Worm (Caenorhabditis elegans) whole organism, mixed stage, embryonic: Measurements from ENCODE around the gene abu-15.

Source experiments
- M03D4.4 ChIP-seq: sonication (generic microtip); optimal IDR thresholded peaks from 2 replicates; lab custom pipeline; 2017; ENCODE audit warnings: mild to moderate bottlenecking, missing genetic modification characterization, missing compliant biosample characterization
- bed-3 ChIP-seq: fragments of 200-800 bp; sonication (Bioruptor generic); optimal IDR thresholded peaks from 3 replicates; lab custom pipeline; 2018; ENCODE audit warnings: mild to moderate bottlenecking, missing genetic modification characterization, moderate library complexity, missing compliant biosample characterization
- blmp-1 ChIP-seq: fragments of 150-350 bp; optimal IDR thresholded peaks from 2 replicates; lab custom pipeline; 2014; ENCODE audit warnings: missing biosample characterization, missing genetic modification characterization
- ceh-39 ChIP-seq: fragments of 150-350 bp; optimal IDR thresholded peaks from 2 replicates; lab custom pipeline; 2014; ENCODE audit warnings: missing biosample characterization, missing genetic modification characterization
- ceh-43 ChIP-seq: fragments of 200-800 bp; sonication (Bioruptor generic); optimal IDR thresholded peaks from 2 replicates; lab custom pipeline; 2018; ENCODE audit warnings: mild to moderate bottlenecking, missing genetic modification characterization, moderate library complexity, missing compliant biosample characterization
- ceh-83 ChIP-seq: fragments of 200-800 bp; sonication (Bioruptor generic); optimal IDR thresholded peaks from 2 replicates; lab custom pipeline; 2018; ENCODE audit warnings: mild to moderate bottlenecking, missing genetic modification characterization, missing compliant biosample characterization
- ces-1 ChIP-seq: fragments of 150-350 bp; optimal IDR thresholded peaks from 2 replicates; lab custom pipeline; 2014; ENCODE audit warnings: missing biosample characterization, missing genetic modification reagents, missing genetic modification characterization
- elt-1 ChIP-seq: sonication (generic microtip); optimal IDR thresholded peaks from 2 replicates; lab custom pipeline; 2017; ENCODE audit warnings: missing genetic modification characterization, mild to moderate bottlenecking, missing compliant biosample characterization, antibody characterized with exemption, moderate library complexity, borderline replicate concordance; ENCODE audit not compliant: insufficient read depth
- elt-3 ChIP-seq: fragments of 150-350 bp; optimal IDR thresholded peaks from 2 replicates; lab custom pipeline; 2014; ENCODE audit warnings: missing biosample characterization, missing genetic modification characterization
- lsy-2 ChIP-seq: fragments of 150-350 bp; optimal IDR thresholded peaks from 2 replicates; lab custom pipeline; 2014; ENCODE audit warnings: missing biosample characterization, missing genetic modification characterization
- mab-5 ChIP-seq: fragments of 150-350 bp; optimal IDR thresholded peaks from 2 replicates; lab custom pipeline; 2014; ENCODE audit warnings: missing biosample characterization, missing genetic modification characterization
- mep-1 ChIP-seq: fragments of 150-350 bp; optimal IDR thresholded peaks from 2 replicates; lab custom pipeline; 2017; ENCODE audit warnings: missing biosample characterization, missing genetic modification reagents, missing genetic modification characterization, inconsistent platforms
- mls-2 ChIP-seq: sonication (generic microtip); optimal IDR thresholded peaks from 2 replicates; lab custom pipeline; 2016; ENCODE audit warnings: mild to moderate bottlenecking, missing genetic modification characterization, moderate library complexity, missing compliant biosample characterization
- nhr-237 ChIP-seq: fragments of 150-350 bp; optimal IDR thresholded peaks from 2 replicates; lab custom pipeline; 2014; ENCODE audit warnings: missing biosample characterization, missing genetic modification characterization
- nhr-28 ChIP-seq: fragments of 150-350 bp; optimal IDR thresholded peaks from 2 replicates; lab custom pipeline; 2014; ENCODE audit warnings: missing biosample characterization, missing genetic modification characterization
- pha-4 ChIP-seq: fragments of 150-350 bp; optimal IDR thresholded peaks from 2 replicates; lab custom pipeline; 2018; ENCODE audit warnings: missing biosample characterization, missing genetic modification reagents, missing genetic modification characterization
- sem-2 ChIP-seq: fragments of 200-800 bp; sonication (Bioruptor generic); optimal IDR thresholded peaks from 2 replicates; lab custom pipeline; 2018; ENCODE audit warnings: mild to moderate bottlenecking, missing genetic modification characterization, missing compliant biosample characterization
- tbx-8 ChIP-seq: fragments of 200-800 bp; sonication (Bioruptor generic); optimal IDR thresholded peaks from 2 replicates; lab custom pipeline; 2018; ENCODE audit warnings: mild to moderate bottlenecking, missing genetic modification characterization, moderate library complexity, missing compliant biosample characterization
- unc-39 ChIP-seq: fragments of 150-350 bp; optimal IDR thresholded peaks from 2 replicates; lab custom pipeline; 2014; ENCODE audit warnings: missing biosample characterization, missing genetic modification characterization
- unc-62 ChIP-seq: fragments of 150-350 bp; optimal IDR thresholded peaks from 2 replicates; lab custom pipeline; 2014; ENCODE audit warnings: missing biosample characterization, missing genetic modification reagents, missing genetic modification characterization
- zip-8 ChIP-seq: fragments of 150-350 bp; optimal IDR thresholded peaks from 2 replicates; lab custom pipeline; 2014; ENCODE audit warnings: missing biosample characterization, missing genetic modification characterization

Gene abu-15

DNA sequence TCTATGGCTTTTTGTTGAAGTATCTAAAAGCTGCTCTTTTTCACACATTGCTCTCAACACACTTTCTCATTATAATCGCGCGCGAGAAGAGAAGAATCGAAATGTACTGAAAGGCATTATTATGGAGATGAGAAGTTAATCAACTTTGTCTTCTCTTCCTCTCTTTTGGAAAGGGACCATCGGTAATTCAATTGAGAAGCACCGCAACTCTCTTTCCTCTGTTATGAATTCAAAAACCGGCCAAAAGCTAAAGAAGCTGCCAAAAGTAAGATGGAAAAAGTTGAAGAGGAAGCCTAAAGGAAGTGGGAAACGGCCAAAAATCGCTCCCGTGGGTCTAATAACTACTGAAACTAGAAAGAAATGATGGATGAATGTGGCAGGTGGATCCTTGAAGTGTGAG, 41.8 kb downstream of the abu-15 start:
- no peak for TF ChIP-seq sem-2 (GFP tag; lab: Kevin White, UChicago)
- TF ChIP-seq mls-2 (tag; lab: Kevin White, UChicago), result no peak
- no peak for TF ChIP-seq M03D4.4 (tag; lab: Kevin White, UChicago)
- peak; percentile 99 for TF ChIP-seq ces-1
- no peak for TF ChIP-seq ceh-39 (tag; lab: Kevin White, UChicago)

DNA sequence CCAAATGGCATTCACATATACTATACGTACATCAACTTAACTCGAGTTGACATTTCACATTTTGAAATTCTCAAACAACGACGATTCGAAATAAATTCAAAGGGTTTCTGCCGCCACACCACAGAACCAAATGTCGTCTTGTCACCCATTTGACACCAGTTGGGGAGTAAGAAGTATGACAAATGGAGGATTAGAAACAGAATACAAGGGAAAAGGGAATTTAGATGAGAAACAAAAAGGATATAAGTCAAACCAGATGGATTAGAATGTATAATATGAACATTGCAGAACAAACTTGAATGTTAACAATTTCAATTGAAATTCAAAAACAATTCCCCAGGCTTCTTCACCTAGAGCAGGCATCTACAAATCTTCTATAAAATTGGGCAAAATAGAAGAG, 43.3 kb downstream of the abu-15 start:
- TF ChIP-seq mep-1 (tag; lab: Kevin White, UChicago), result no peak
- no peak for TF ChIP-seq blmp-1 (tag; lab: Kevin White, UChicago)
- TF ChIP-seq unc-62 (GFP tag; lab: Kevin White, UChicago), result peak; percentile 11
- TF ChIP-seq, all 35 proteins: peak for 1

DNA sequence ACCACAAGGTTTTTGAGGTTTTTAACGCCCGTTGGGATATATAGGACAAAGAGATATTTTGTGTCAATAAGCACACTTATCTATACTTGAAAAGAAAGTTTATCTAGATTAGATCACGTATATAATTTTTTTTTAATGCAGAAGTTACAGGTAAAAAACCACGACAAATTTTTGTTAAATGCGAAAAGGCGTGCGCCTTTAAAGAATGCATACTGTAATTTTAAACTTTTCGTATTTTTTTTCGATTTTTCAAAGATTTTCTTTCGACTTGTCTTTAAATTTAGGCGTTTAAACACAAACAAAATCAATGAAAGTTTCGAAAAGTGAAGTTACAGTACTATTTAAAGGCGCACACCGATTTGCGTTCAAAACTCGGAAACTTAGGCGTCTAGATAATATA, 45.2 kb downstream of the abu-15 start:
- TF ChIP-seq lsy-2 (tag; lab: Kevin White, UChicago), result no peak
- no peak for TF ChIP-seq mls-2 (tag; lab: Kevin White, UChicago)
- no peak for TF ChIP-seq tbx-8
- TF ChIP-seq ces-1, result no peak
- no peak for TF ChIP-seq blmp-1 (tag; lab: Kevin White, UChicago)
- TF ChIP-seq ceh-43 (GFP tag; lab: Kevin White, UChicago), result no peak
- no peak for TF ChIP-seq pha-4 (tag; lab: Kevin White, UChicago)
- TF ChIP-seq nhr-28 (tag; lab: Kevin White, UChicago), result no peak
- TF ChIP-seq bed-3 (GFP tag; lab: Kevin White, UChicago), result no peak
- no peak for TF ChIP-seq elt-3 (tag; lab: Kevin White, UChicago)
- TF ChIP-seq sem-2 (GFP tag; lab: Kevin White, UChicago), result no peak
- TF ChIP-seq elt-1 (tag; lab: Kevin White, UChicago), result no peak
- no peak for TF ChIP-seq mab-5 (tag; lab: Kevin White, UChicago)
- no peak for TF ChIP-seq unc-39 (tag; lab: Kevin White, UChicago)
- no peak for TF ChIP-seq zip-8
- no peak for TF ChIP-seq ceh-83 (GFP tag; lab: Kevin White, UChicago)
- TF ChIP-seq, all 35 proteins: peak for 0

DNA sequence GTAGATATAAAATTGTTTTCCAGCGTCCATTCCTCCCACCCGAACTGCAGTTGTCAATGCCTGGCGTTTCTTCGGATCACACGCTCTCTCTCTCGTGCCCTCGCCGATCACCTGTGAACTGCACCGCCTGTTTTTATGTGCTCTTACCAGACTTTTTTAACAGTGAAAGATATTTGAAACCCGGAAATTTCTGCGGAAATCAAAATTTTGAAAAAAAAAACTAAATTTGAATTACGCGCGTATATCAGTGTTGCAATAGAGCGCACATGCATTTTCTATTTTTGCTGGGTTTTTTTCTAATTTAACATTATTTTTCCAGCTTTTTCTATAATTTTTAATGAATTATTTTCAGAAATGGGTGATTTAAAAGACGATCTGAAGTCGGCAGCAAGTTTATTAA, 45.7 kb downstream of the abu-15 start, which contains the start of gene ttc-37:
Gene ttc-37 (plus strand): TSS at position 349 of the 400 bp plus-strand sequence.
- TF ChIP-seq nhr-237 (tag; lab: Kevin White, UChicago), result peak; percentile 3
- TF ChIP-seq ces-1, result no peak
